In genomic region chrIV:293995-294700, ce11 we compare ENCODE assay signal across 1 worm cellular context.
A peak's percentile ranks its signal among the peaks of the same experiment; 100 is the strongest.
TF ChIP-seq lines count a peak whose summit lies in the region.

No protein-coding gene starts in this region.

TF ChIP-seq in whole organism, L4 larva, 104 proteins besides CTCF, POLR2A, EP300 and RAD21 (continued from another document):
- no peak for TF ChIP-seq pha-4 (GFP tag; IDR thresholded peaks at IDR 0.05; lab: Robert Waterston, UW)
- no peak for TF ChIP-seq pha-4 (tag; optimal IDR thresholded peaks at IDR 0.05; lab: Kevin White, UChicago)
- TF ChIP-seq Y5F2A.4 (GFP tag; optimal IDR thresholded peaks at IDR 0.05; lab: Kevin White, UChicago): no peak
- TF ChIP-seq hlh-30 (tag; optimal IDR thresholded peaks at IDR 0.05; lab: Kevin White, UChicago; ENCODE audit: insufficient read depth): peak; percentile 37
- TF ChIP-seq dmd-6 (GFP tag; IDR thresholded peaks at IDR 0.05; lab: Robert Waterston, UW): peak; percentile 36
- no peak for TF ChIP-seq arid-1 (GFP tag; conservative IDR thresholded peaks at IDR 0.05; lab: Robert Waterston, UW)
- no peak for TF ChIP-seq zip-2 (tag; optimal IDR thresholded peaks at IDR 0.05; lab: Kevin White, UChicago)
- no peak for TF ChIP-seq nhr-10 (tag; optimal IDR thresholded peaks at IDR 0.05; lab: Kevin White, UChicago)
- TF ChIP-seq php-3 (GFP tag; IDR thresholded peaks at IDR 0.05; lab: Robert Waterston, UW): no peak
- no peak for TF ChIP-seq cey-2 (tag; optimal IDR thresholded peaks at IDR 0.05; lab: Kevin White, UChicago; ENCODE audit: borderline replicate concordance, insufficient read depth)
- TF ChIP-seq ctbp-1 (GFP tag; IDR thresholded peaks at IDR 0.05; lab: Robert Waterston, UW): no peak
- no peak for TF ChIP-seq aly-2 (tag; optimal IDR thresholded peaks at IDR 0.05; lab: Kevin White, UChicago)
- no peak for TF ChIP-seq rbr-2 (tag; optimal IDR thresholded peaks at IDR 0.05; lab: Kevin White, UChicago)
- no peak for TF ChIP-seq nhr-237 (tag; optimal IDR thresholded peaks at IDR 0.05; lab: Kevin White, UChicago)
- no peak for TF ChIP-seq ceh-44 (GFP tag; IDR thresholded peaks at IDR 0.05; lab: Robert Waterston, UW)
- TF ChIP-seq tag-97 (GFP tag; IDR thresholded peaks at IDR 0.05; lab: Robert Waterston, UW): no peak
- TF ChIP-seq aha-1 (tag; lab: Kevin White, UChicago): peak; percentile 88
- no peak for TF ChIP-seq ceh-32 (tag; optimal IDR thresholded peaks at IDR 0.05; lab: Kevin White, UChicago; ENCODE audit: poor library complexity)
- TF ChIP-seq nhr-42 (GFP tag; IDR thresholded peaks at IDR 0.05; lab: Robert Waterston, UW): no peak
- no peak for TF ChIP-seq daf-12 (tag; optimal IDR thresholded peaks at IDR 0.05; lab: Kevin White, UChicago)
- TF ChIP-seq nhr-11 (tag; optimal IDR thresholded peaks at IDR 0.05; lab: Kevin White, UChicago): no peak
- 0 out of 2 replicates have a peak, but pooled peaks have one; percentile 37 for TF ChIP-seq lin-1 (GFP tag; IDR thresholded peaks at IDR 0.05; lab: Robert Waterston, UW)
- TF ChIP-seq lim-7 (GFP tag; IDR thresholded peaks at IDR 0.05; lab: Robert Waterston, UW): no peak
- TF ChIP-seq skn-1 (tag; optimal IDR thresholded peaks at IDR 0.05; lab: Kevin White, UChicago): no peak
- no peak for TF ChIP-seq Y105C5A.15 (GFP tag; IDR thresholded peaks at IDR 0.05; lab: Robert Waterston, UW)
- no peak for TF ChIP-seq fos-1 (tag; optimal IDR thresholded peaks at IDR 0.05; lab: Kevin White, UChicago)
- no peak for TF ChIP-seq zip-11 (GFP tag; IDR thresholded peaks at IDR 0.05; lab: Robert Waterston, UW)
- no peak for TF ChIP-seq lir-3 (tag; optimal IDR thresholded peaks at IDR 0.05; lab: Kevin White, UChicago)
- TF ChIP-seq egl-27 (tag; optimal IDR thresholded peaks at IDR 0.05; lab: Kevin White, UChicago): no peak
- no peak for TF ChIP-seq mxl-3 (GFP tag; optimal IDR thresholded peaks at IDR 0.05; lab: Kevin White, UChicago)
- peak; percentile 43 for TF ChIP-seq dve-1 (tag; optimal IDR thresholded peaks at IDR 0.05; lab: Kevin White, UChicago; ENCODE audit: insufficient read depth)
- no peak for TF ChIP-seq lin-29 (GFP tag; IDR thresholded peaks at IDR 0.05; lab: Robert Waterston, UW)
- TF ChIP-seq ceh-28 (tag; optimal IDR thresholded peaks at IDR 0.05; lab: Kevin White, UChicago): no peak
